Fruit fly (Drosophila melanogaster): ENCODE results near the gene CG5162.

dm6 chrX:17167304-17167703, 47.8 kb upstream of the CG5162 start:
- TF ChIP-seq Hr51 (GFP tag; optimal IDR thresholded peaks at IDR 0.05): no peak
- no peak for TF ChIP-seq NFAT (GFP tag; IDR thresholded peaks at IDR 0.05)
- TF ChIP-seq CG11560 (tag; IDR thresholded peaks at IDR 0.05): no peak
- TF ChIP-seq nerfin-1 (tag; optimal IDR thresholded peaks at IDR 0.05): no peak
- no peak for TF ChIP-seq CG11504 (tag; optimal IDR thresholded peaks at IDR 0.05)
- TF ChIP-seq bsh (GFP tag; optimal IDR thresholded peaks at IDR 0.05): no peak
- TF ChIP-seq lola (GFP tag; optimal IDR thresholded peaks at IDR 0.05): no peak
- no peak for TF ChIP-seq Sin3A (optimal IDR thresholded peaks at IDR 0.05)
- no peak for TF ChIP-seq nom (GFP tag; optimal IDR thresholded peaks at IDR 0.05)
- no peak for TF ChIP-seq NfI (GFP tag; optimal IDR thresholded peaks at IDR 0.05)
- TF ChIP-seq CG13296 (GFP tag; optimal IDR thresholded peaks at IDR 0.05): no peak
- TF ChIP-seq Opbp (GFP tag; IDR thresholded peaks at IDR 0.05; ENCODE audit: partially characterized antibody): no peak
- no peak for TF ChIP-seq mirr (GFP tag; optimal IDR thresholded peaks at IDR 0.05)
- TF ChIP-seq usp (GFP tag; optimal IDR thresholded peaks at IDR 0.05): no peak
